Fruit fly (Drosophila melanogaster) S2 (cell line): Measurements from ENCODE around the gene CG43924.

Experiments used
- CG8478 ChIP-seq: fragments of >200 bp; optimal IDR thresholded peaks from 2 replicates; lab custom pipeline; 2018
- CTCF ChIP-seq, 2 experiments: fragments of >200 bp; optimal IDR thresholded peaks; 2 replicates each; lab custom pipeline; 2018

- TF ChIP-seq CTCF (optimal IDR thresholded peaks at IDR 0.05; lab: Kevin White, UChicago) (no peak), CG8478 (no peak)
Measured at dm6 chr2L:15742976-15743375, 32.1 kb upstream of the CG43924 start.
